Worm (Caenorhabditis elegans) whole organism, L2 larva: ENCODE data around the gene C55A6.7.
A peak's percentile ranks its signal among the peaks of the same experiment; 100 is the strongest.

Experiments
- C34F6.9 ChIP-seq: fragments of 150-350 bp; optimal IDR thresholded peaks from 2 replicates; lab custom pipeline; 2014; ENCODE audit warnings: missing biosample characterization, missing genetic modification characterization
- F13H6.1 ChIP-seq: sonication (generic microtip); optimal IDR thresholded peaks from 2 replicates; lab custom pipeline; 2016; ENCODE audit warnings: missing genetic modification characterization, missing compliant biosample characterization
- R02D3.7 ChIP-seq: fragments of 150-350 bp; optimal IDR thresholded peaks from 2 replicates; lab custom pipeline; 2014; ENCODE audit warnings: missing biosample characterization, missing genetic modification characterization
- Y55F3AM.14 ChIP-seq: fragments of 200-800 bp; sonication (Bioruptor generic); optimal IDR thresholded peaks from 2 replicates; lab custom pipeline; 2018; ENCODE audit warnings: mild to moderate bottlenecking, missing genetic modification characterization, missing compliant biosample characterization
- ama-1 ChIP-seq: fragments of 150-350 bp; optimal IDR thresholded peaks from 2 replicates; lab custom pipeline; 2018; ENCODE audit warnings: inconsistent platforms
- blmp-1 ChIP-seq: sonication (generic microtip); optimal IDR thresholded peaks from 2 replicates; lab custom pipeline; 2017; ENCODE audit warnings: missing genetic modification characterization, mild to moderate bottlenecking, missing compliant biosample characterization, antibody characterized with exemption, moderate library complexity; ENCODE audit not compliant: insufficient read depth
- ceh-16 ChIP-seq: fragments of 150-350 bp; optimal IDR thresholded peaks from 2 replicates; lab custom pipeline; 2014; ENCODE audit warnings: missing biosample characterization, missing genetic modification characterization
- ceh-82 ChIP-seq: fragments of 150-350 bp; optimal IDR thresholded peaks from 2 replicates; lab custom pipeline; 2014; ENCODE audit warnings: missing biosample characterization, missing genetic modification characterization
- crh-2 ChIP-seq: sonication (generic microtip); optimal IDR thresholded peaks from 2 replicates; lab custom pipeline; 2017; ENCODE audit warnings: missing biosample characterization, missing genetic modification characterization
- dmd-4 ChIP-seq: sonication (generic microtip); optimal IDR thresholded peaks from 2 replicates; lab custom pipeline; 2017; ENCODE audit warnings: missing biosample characterization, missing genetic modification characterization
- egl-27 ChIP-seq: sonication (generic microtip); optimal IDR thresholded peaks from 3 replicates; lab custom pipeline; 2017; ENCODE audit warnings: missing biosample characterization, missing genetic modification reagents, missing genetic modification characterization
- elt-1 ChIP-seq: fragments of 150-350 bp; optimal IDR thresholded peaks from 2 replicates; lab custom pipeline; 2014; ENCODE audit warnings: missing biosample characterization, missing genetic modification characterization
- elt-3 ChIP-seq: sonication (generic microtip); optimal IDR thresholded peaks from 2 replicates; lab custom pipeline; 2017; ENCODE audit warnings: missing biosample characterization, missing genetic modification characterization
- fos-1 ChIP-seq: fragments of 150-350 bp; optimal IDR thresholded peaks from 2 replicates; lab custom pipeline; 2014; ENCODE audit warnings: missing biosample characterization, missing genetic modification characterization
- gmeb-1 ChIP-seq: fragments of 150-350 bp; optimal IDR thresholded peaks from 2 replicates; lab custom pipeline; 2014; ENCODE audit warnings: missing biosample characterization, missing genetic modification characterization
- lin-11 ChIP-seq: fragments of 150-350 bp; sonication (generic microtip); optimal IDR thresholded peaks from 2 replicates; lab custom pipeline; 2014; ENCODE audit warnings: missing biosample characterization, missing genetic modification characterization, inconsistent platforms, mixed read lengths
- lin-13 ChIP-seq: fragments of 150-350 bp; optimal IDR thresholded peaks from 2 replicates; lab custom pipeline; 2014; ENCODE audit warnings: missing biosample characterization, missing genetic modification reagents, missing genetic modification characterization
- lin-39 ChIP-seq: fragments of 150-350 bp; optimal IDR thresholded peaks from 2 replicates; lab custom pipeline; 2014; ENCODE audit warnings: missing biosample characterization, missing genetic modification reagents, missing genetic modification characterization
- lsy-2 ChIP-seq, 2 experiments: fragments of 150-350 bp in 1 of 2; sonication (generic microtip) in 1 of 2; optimal IDR thresholded peaks; 2 replicates each; lab custom pipeline; 2014 to 2017; ENCODE audit warnings: missing biosample characterization in 2 of 2, missing genetic modification characterization in 2 of 2
- mdl-1 ChIP-seq, 2 experiments: fragments of 150-350 bp in 1 of 2; sonication (generic microtip) in 1 of 2; optimal IDR thresholded peaks; 2 replicates each; lab custom pipeline; 2017; ENCODE audit warnings: missing biosample characterization in 2 of 2, missing genetic modification characterization in 2 of 2
- nhr-10 ChIP-seq: sonication (generic microtip); optimal IDR thresholded peaks from 2 replicates; lab custom pipeline; 2017; ENCODE audit warnings: missing biosample characterization, missing genetic modification characterization
- nhr-12 ChIP-seq: fragments of 150-350 bp; optimal IDR thresholded peaks from 2 replicates; lab custom pipeline; 2014; ENCODE audit warnings: missing biosample characterization, missing genetic modification characterization
- nhr-129 ChIP-seq: fragments of 150-350 bp; optimal IDR thresholded peaks from 2 replicates; lab custom pipeline; 2014; ENCODE audit warnings: missing biosample characterization, missing genetic modification characterization
- nhr-21 ChIP-seq: fragments of 150-350 bp; optimal IDR thresholded peaks from 2 replicates; lab custom pipeline; 2014; ENCODE audit warnings: missing biosample characterization, missing genetic modification characterization
- nhr-23 ChIP-seq: fragments of 150-350 bp; optimal IDR thresholded peaks from 2 replicates; lab custom pipeline; 2014; ENCODE audit warnings: missing biosample characterization, missing genetic modification reagents, missing genetic modification characterization
- nhr-237 ChIP-seq: fragments of 150-350 bp; optimal IDR thresholded peaks from 2 replicates; lab custom pipeline; 2014; ENCODE audit warnings: missing biosample characterization, missing genetic modification characterization
- nhr-25 ChIP-seq: fragments of 150-350 bp; sonication (generic microtip); optimal IDR thresholded peaks from 3 replicates; lab custom pipeline; 2014; ENCODE audit warnings: missing biosample characterization, missing genetic modification characterization
- nhr-6 ChIP-seq: fragments of 150-350 bp; optimal IDR thresholded peaks from 2 replicates; lab custom pipeline; 2014; ENCODE audit warnings: missing biosample characterization, missing genetic modification characterization
- sem-4 ChIP-seq: fragments of 150-350 bp; optimal IDR thresholded peaks from 2 replicates; lab custom pipeline; 2014; ENCODE audit warnings: missing biosample characterization, missing genetic modification reagents, missing genetic modification characterization
- skn-1 ChIP-seq: sonication (generic microtip); optimal IDR thresholded peaks from 2 replicates; lab custom pipeline; 2017; ENCODE audit warnings: missing biosample characterization, missing genetic modification characterization
- sma-3 ChIP-seq: sonication (generic microtip); optimal IDR thresholded peaks from 2 replicates; lab custom pipeline; 2016; ENCODE audit warnings: missing genetic modification reagents, missing genetic modification characterization, missing compliant biosample characterization
- sma-9 ChIP-seq, 2 experiments: fragments of 150-350 bp in 1 of 2; sonication (generic microtip) in 1 of 2; optimal IDR thresholded peaks; 2 replicates each; lab custom pipeline; 2014 to 2016; ENCODE audit warnings: missing genetic modification characterization in 2 of 2, mild to moderate bottlenecking in 1 of 2, missing biosample characterization in 1 of 2, missing compliant biosample characterization in 1 of 2, missing genetic modification reagents in 1 of 2, moderate library complexity in 1 of 2
- snpc-4 ChIP-seq: fragments of 150-350 bp; optimal IDR thresholded peaks from 2 replicates; lab custom pipeline; 2014; ENCODE audit warnings: missing biosample characterization, missing genetic modification characterization
- unc-62 ChIP-seq: fragments of 150-350 bp; optimal IDR thresholded peaks from 2 replicates; lab custom pipeline; 2014; ENCODE audit warnings: missing biosample characterization, missing genetic modification reagents, missing genetic modification characterization
- ztf-1 ChIP-seq: fragments of 200-800 bp; sonication (Bioruptor generic); conservative IDR thresholded peaks from 2 replicates; pipeline ENCODE4 v1.3.6; 2022; ENCODE audit warnings: missing genetic modification characterization, missing compliant biosample characterization
- ztf-4 ChIP-seq: fragments of 150-350 bp; optimal IDR thresholded peaks from 2 replicates; lab custom pipeline; 2014; ENCODE audit warnings: missing biosample characterization, missing genetic modification characterization

The C55A6.7 gene

DNA sequence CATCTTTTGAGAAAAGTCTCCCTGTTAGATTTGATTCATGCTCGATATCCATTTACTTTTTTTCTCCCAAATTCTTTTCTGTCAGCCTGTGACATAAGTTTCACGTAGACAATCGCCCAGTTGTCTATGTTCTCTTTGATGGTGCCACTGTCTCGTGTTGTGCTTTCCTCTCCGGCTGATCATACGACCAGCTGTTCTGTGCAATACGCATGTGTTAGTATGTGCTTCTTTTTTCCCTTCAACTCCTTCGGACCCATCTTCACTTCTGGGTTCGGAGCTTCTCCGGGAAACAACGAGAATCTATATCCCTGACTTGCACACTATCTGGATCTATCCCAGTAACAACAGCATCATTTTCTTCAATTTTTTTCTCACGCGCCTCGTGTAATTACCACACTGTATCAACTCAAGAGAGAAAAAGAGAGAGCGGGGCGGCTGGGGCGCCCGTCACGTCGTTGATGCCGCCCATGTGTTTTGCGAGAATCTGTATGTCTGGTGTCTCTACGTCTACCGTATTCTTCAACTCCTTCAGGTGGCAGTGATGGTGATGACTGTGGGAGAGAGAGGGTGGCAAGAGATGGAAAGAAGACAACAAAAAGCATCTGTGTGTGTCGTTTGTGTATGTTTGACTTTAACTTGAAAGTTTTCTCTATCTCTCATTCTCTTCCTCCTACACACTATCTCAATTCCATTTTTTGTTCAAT lies 11.7 kb upstream of the C55A6.7 start (continued):
- TF ChIP-seq mdl-1 (tag; optimal IDR thresholded peaks at IDR 0.05; lab: Kevin White, UChicago) (peak; percentile 46 to 83), egl-27 (peak; percentile 77), lin-39 (tag; lab: Kevin White, UChicago) (no peak), snpc-4 (tag; lab: Kevin White, UChicago) (no peak), Y55F3AM.14 (GFP tag; lab: Kevin White, UChicago) (peak; percentile 73), nhr-25 (tag; lab: Kevin White, UChicago) (peak; percentile 95), sma-9 (GFP tag; optimal IDR thresholded peaks at IDR 0.05; lab: Kevin White, UChicago) (peak; percentile 97), sma-9 (tag; optimal IDR thresholded peaks at IDR 0.05; lab: Kevin White, UChicago) (no peak), skn-1 (tag; lab: Kevin White, UChicago) (no peak), crh-2 (tag; lab: Kevin White, UChicago) (peak; percentile 80), elt-1 (tag; lab: Kevin White, UChicago) (no peak), ceh-82 (tag; lab: Kevin White, UChicago) (no peak), nhr-10 (tag; lab: Kevin White, UChicago) (no peak), ztf-4 (tag; lab: Kevin White, UChicago) (peak; percentile 38), nhr-237 (tag; lab: Kevin White, UChicago) (no peak), nhr-23 (no peak), nhr-21 (tag; lab: Kevin White, UChicago) (peak; percentile 77), sem-4 (peak; percentile 82)

ce11 chrV:11531100-11531499 lies 10.8 kb upstream of the C55A6.7 start:
- TF ChIP-seq unc-62 (no peak), nhr-25 (tag; lab: Kevin White, UChicago) (peak; percentile 96), ztf-1 (GFP tag; lab: Robert Waterston, UW) (no peak), elt-1 (tag; lab: Kevin White, UChicago) (no peak), lin-11 (tag; lab: Kevin White, UChicago) (no peak), lin-13 (no peak), dmd-4 (tag; lab: Kevin White, UChicago) (no peak), gmeb-1 (tag; lab: Kevin White, UChicago) (no peak), fos-1 (peak; percentile 18), ceh-16 (peak; percentile 53), C34F6.9 (tag; lab: Kevin White, UChicago) (peak; percentile 24), ama-1 (lab: Kevin White, UChicago) (no peak), elt-3 (no peak), lsy-2 (tag; optimal IDR thresholded peaks at IDR 0.05; lab: Kevin White, UChicago) (peak in 1 of 2 experiments; percentile 45), sma-3 (peak; percentile 82), Y55F3AM.14 (GFP tag; lab: Kevin White, UChicago) (peak; percentile 45), ztf-4 (tag; lab: Kevin White, UChicago) (peak; percentile 16), sma-9 (GFP tag; optimal IDR thresholded peaks at IDR 0.05; lab: Kevin White, UChicago) (peak; percentile 65), sma-9 (tag; optimal IDR thresholded peaks at IDR 0.05; lab: Kevin White, UChicago) (no peak), nhr-237 (tag; lab: Kevin White, UChicago) (no peak), egl-27 (peak; percentile 32), nhr-6 (tag; lab: Kevin White, UChicago) (peak; percentile 73), R02D3.7 (tag; lab: Kevin White, UChicago) (no peak), snpc-4 (tag; lab: Kevin White, UChicago) (peak; percentile 16), F13H6.1 (peak; percentile 48), crh-2 (tag; lab: Kevin White, UChicago) (peak; percentile 53), ceh-82 (tag; lab: Kevin White, UChicago) (no peak), nhr-21 (tag; lab: Kevin White, UChicago) (peak; percentile 47), blmp-1 (tag; lab: Kevin White, UChicago) (peak; percentile 97), nhr-129 (tag; lab: Kevin White, UChicago) (peak; percentile 80), mdl-1 (tag; optimal IDR thresholded peaks at IDR 0.05; lab: Kevin White, UChicago) (no peak), nhr-12 (tag; lab: Kevin White, UChicago) (no peak)

ce11 chrV:11529541-11529940 lies 9.2 kb upstream of the C55A6.7 start:
- TF ChIP-seq dmd-4 (tag; lab: Kevin White, UChicago): no peak
- TF ChIP-seq nhr-129 (tag; lab: Kevin White, UChicago): peak; percentile 41
- TF ChIP-seq sma-9 (GFP tag; optimal IDR thresholded peaks at IDR 0.05; lab: Kevin White, UChicago): peak; percentile 44
- no peak for TF ChIP-seq sma-9 (tag; optimal IDR thresholded peaks at IDR 0.05; lab: Kevin White, UChicago)
- peak; percentile 82 for TF ChIP-seq F13H6.1
